Worm (Caenorhabditis elegans) whole organism, L4/young adult: ENCODE measurements around the gene F22F7.3.
A peak's percentile ranks its signal among the peaks of the same experiment; 100 is the strongest.

Source experiments
- W03F9.2 ChIP-seq: fragments of 150-350 bp; optimal IDR thresholded peaks from 2 replicates; lab custom pipeline; 2014; ENCODE audit warnings: missing biosample characterization, missing genetic modification characterization
- dao-5 ChIP-seq: sonication (generic microtip); optimal IDR thresholded peaks from 2 replicates; lab custom pipeline; 2016; ENCODE audit warnings: missing genotype, missing genetic modification characterization, moderate library complexity, missing compliant biosample characterization
- him-1 ChIP-seq: sonication (generic microtip); optimal IDR thresholded peaks from 2 replicates; lab custom pipeline; 2016; ENCODE audit warnings: missing genotype, missing genetic modification reagents, missing genetic modification characterization, missing compliant biosample characterization

DNA sequence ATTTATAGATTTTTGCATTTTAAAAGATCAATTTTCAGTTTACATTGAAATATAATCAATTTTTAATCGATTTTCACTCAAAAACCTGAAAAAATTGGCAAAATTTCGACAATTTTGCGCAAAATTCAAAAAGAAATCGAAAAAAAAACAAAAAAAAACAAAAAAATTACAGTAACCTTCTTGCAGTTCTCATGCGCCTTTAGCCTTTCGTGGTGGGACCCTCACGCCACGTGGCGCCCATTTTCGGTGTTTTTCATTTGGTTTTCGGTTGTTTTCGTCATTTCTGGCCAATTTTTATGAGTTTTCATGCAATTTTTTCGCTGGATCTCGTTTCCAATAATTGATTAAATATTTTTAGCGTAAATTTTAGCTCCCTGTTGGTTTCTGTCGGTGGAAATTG, 43.0 kb upstream of the F22F7.3 start:
- TF ChIP-seq him-1 (tag; lab: Kevin White, UChicago) (no peak), dao-5 (tag; lab: Kevin White, UChicago) (no peak), W03F9.2 (tag; lab: Kevin White, UChicago) (peak; percentile 44)
